Worm (Caenorhabditis elegans): Measurements from ENCODE around the gene des-2.

ce11 chrV:11392020-11392419, 29.5 kb downstream of the des-2 start, which contains the start of gene nas-16:
- TF ChIP-seq B0035.1 (tag; optimal IDR thresholded peaks at IDR 0.05) (no peak), unc-62 (GFP tag; optimal IDR thresholded peaks at IDR 0.05) (no peak), egl-44 (GFP tag; IDR thresholded peaks at IDR 0.05) (no peak), lsl-1 (GFP tag; optimal IDR thresholded peaks at IDR 0.05) (no peak), ama-1 (optimal IDR thresholded peaks at IDR 0.05) (no peak), ama-1 (GFP tag; optimal IDR thresholded peaks at IDR 0.05) (no peak), attf-3 (GFP tag; conservative IDR thresholded peaks at IDR 0.05) (no peak), K11D2.4 (GFP tag; IDR thresholded peaks at IDR 0.05) (no peak), attf-5 (GFP tag; optimal IDR thresholded peaks at IDR 0.05) (no peak)
